Worm (Caenorhabditis elegans) whole organism, midembryonic: Measurements from ENCODE around the gene C15C8.4.

Source experiments
- T22C8.4 ChIP-seq: fragments of 200-800 bp; sonication (Bioruptor generic); IDR thresholded peaks from 2 replicates; pipeline ENCODE4 v1.3.6; 2022; ENCODE audit warnings: missing genetic modification characterization, missing compliant biosample characterization
- flt-1 ChIP-seq: fragments of 200-800 bp; sonication (Bioruptor generic); IDR thresholded peaks from 2 replicates; pipeline ENCODE4 v1.3.6; 2022; ENCODE audit warnings: missing genetic modification characterization, missing compliant biosample characterization
- ztf-23 ChIP-seq: fragments of 200-800 bp; sonication (Bioruptor generic); IDR thresholded peaks from 2 replicates; pipeline ENCODE4 v1.3.6; 2022; ENCODE audit warnings: missing genetic modification reagents, missing genetic modification characterization, missing compliant biosample characterization

ce11 chrV:12714120-12714519 is 33.1 kb downstream of the C15C8.4 start, which contains the start of gene R11D1.4:
- TF ChIP-seq flt-1 (GFP tag; lab: Robert Waterston, UW) (no peak), T22C8.4 (GFP tag; lab: Robert Waterston, UW) (no peak), ztf-23 (no peak)
